Fruit fly (Drosophila melanogaster) whole organism, wandering third instar larva: Measurements from ENCODE around the gene CG15142.

Experiments
- Abd-B ChIP-seq: fragments of >200 bp; optimal IDR thresholded peaks from 2 replicates; lab custom pipeline; 2017; ENCODE audit warnings: missing biosample characterization, missing genetic modification characterization
- CG32264 ChIP-seq: fragments of 200-800 bp; sonication (Bioruptor generic); optimal IDR thresholded peaks from 2 replicates; lab custom pipeline; 2016; ENCODE audit warnings: missing biosample characterization, missing genetic modification characterization
- CrebA ChIP-seq: fragments of 200-800 bp; sonication (Bioruptor generic); optimal IDR thresholded peaks from 2 replicates; lab custom pipeline; 2016; ENCODE audit warnings: missing biosample characterization, mild to moderate bottlenecking, missing genetic modification characterization, borderline replicate concordance
- Dif ChIP-seq: fragments of 200-275, 200-300 bp; sonication (Bioruptor generic); optimal IDR thresholded peaks from 2 replicates; lab custom pipeline; 2018; ENCODE audit warnings: missing biosample characterization, missing genetic modification characterization; ENCODE audit not compliant: partially characterized antibody
- GATAd ChIP-seq: sonication (Bioruptor generic); optimal IDR thresholded peaks from 2 replicates; lab custom pipeline; 2016; ENCODE audit warnings: missing biosample characterization, missing genetic modification characterization
- HLH106 ChIP-seq: fragments of 200-800 bp; optimal IDR thresholded peaks from 3 replicates; lab custom pipeline; 2019; ENCODE audit warnings: missing biosample characterization, mild to moderate bottlenecking, missing genetic modification characterization, moderate library complexity
- Hnf4 ChIP-seq: fragments of 200-800 bp; sonication (Bioruptor generic); optimal IDR thresholded peaks from 2 replicates; lab custom pipeline; 2016; ENCODE audit warnings: missing biosample characterization, mild to moderate bottlenecking, missing genetic modification characterization
- Hr83 ChIP-seq: fragments of 200-300 bp; sonication (Bioruptor generic); optimal IDR thresholded peaks from 2 replicates; lab custom pipeline; 2016; ENCODE audit warnings: missing biosample characterization, mild to moderate bottlenecking, missing genetic modification characterization, moderate library complexity; ENCODE audit not compliant: poor library complexity, severe bottlenecking
- Myc ChIP-seq: fragments of >200 bp; optimal IDR thresholded peaks from 2 replicates; lab custom pipeline; 2017
- N ChIP-seq: fragments of >200 bp; optimal IDR thresholded peaks from 2 replicates; lab custom pipeline; 2018; ENCODE audit warnings: missing biosample characterization, missing external identifiers, missing genetic modification characterization
- OdsH ChIP-seq: fragments of 200-800 bp; sonication (Bioruptor generic); optimal IDR thresholded peaks from 2 replicates; lab custom pipeline; 2016; ENCODE audit warnings: missing biosample characterization, mild to moderate bottlenecking, missing genetic modification characterization
- Rel ChIP-seq, 2 experiments: fragments of 200-800 bp; sonication (Bioruptor generic) in 1 of 2; optimal IDR thresholded peaks; 2 replicates in 1 of 2; 3 replicates in 1 of 2; lab custom pipeline; 2016 to 2019; ENCODE audit warnings: mild to moderate bottlenecking in 2 of 2, missing biosample characterization in 2 of 2, missing genetic modification characterization in 2 of 2, moderate library complexity in 1 of 2
- Sp1 ChIP-seq: fragments of 200-800 bp; sonication (Bioruptor generic); optimal IDR thresholded peaks from 3 replicates; lab custom pipeline; 2019; ENCODE audit warnings: missing biosample characterization, mild to moderate bottlenecking, missing genetic modification characterization, moderate library complexity
- br ChIP-seq: fragments of 200-800 bp; sonication (Bioruptor generic); optimal IDR thresholded peaks from 2 replicates; lab custom pipeline; 2016; ENCODE audit warnings: missing biosample characterization, missing genetic modification characterization
- brk ChIP-seq: fragments of 200-800 bp; sonication (Bioruptor generic); optimal IDR thresholded peaks from 2 replicates; lab custom pipeline; 2016; ENCODE audit warnings: missing biosample characterization, mild to moderate bottlenecking, missing genetic modification characterization
- dl ChIP-seq, 2 experiments: fragments of 175-275, 200-275 bp in 1 of 2; fragments of 200-275 bp in 1 of 2; sonication (Bioruptor generic); optimal IDR thresholded peaks; lab custom pipeline; 2018; ENCODE audit warnings: mild to moderate bottlenecking in 2 of 2, missing biosample characterization in 2 of 2, missing genetic modification characterization in 2 of 2, moderate library complexity in 2 of 2; ENCODE audit not compliant: partially characterized antibody in 2 of 2, insufficient read depth in 1 of 2
- ey ChIP-seq: fragments of 200-800 bp; sonication (Bioruptor generic); optimal IDR thresholded peaks from 2 replicates; lab custom pipeline; 2016; ENCODE audit warnings: missing biosample characterization, missing genetic modification characterization
- foxo ChIP-seq, 2 experiments: fragments of 200-800 bp; sonication (Bioruptor generic); optimal IDR thresholded peaks; 2 replicates in 1 of 2; 3 replicates in 1 of 2; lab custom pipeline; 2016 to 2017; ENCODE audit warnings: missing biosample characterization in 2 of 2, missing genetic modification characterization in 2 of 2
- fru ChIP-seq: fragments of 200-800 bp; sonication (Bioruptor generic); optimal IDR thresholded peaks from 3 replicates; lab custom pipeline; 2016; ENCODE audit warnings: missing biosample characterization, mild to moderate bottlenecking, missing genetic modification characterization
- h ChIP-seq: fragments of 200-800 bp; sonication (Bioruptor generic); optimal IDR thresholded peaks from 3 replicates; lab custom pipeline; 2016; ENCODE audit warnings: missing biosample characterization, mild to moderate bottlenecking, missing genetic modification characterization
- psq ChIP-seq: fragments of 200-800 bp; sonication (Bioruptor generic); optimal IDR thresholded peaks from 3 replicates; lab custom pipeline; 2017; ENCODE audit warnings: missing biosample characterization, mild to moderate bottlenecking, missing genetic modification characterization, moderate library complexity
- rgr ChIP-seq: fragments of 200-800 bp; sonication (Bioruptor generic); optimal IDR thresholded peaks from 3 replicates; lab custom pipeline; 2016; ENCODE audit warnings: missing biosample characterization, mild to moderate bottlenecking, missing genetic modification characterization
- sage ChIP-seq: fragments of 200-800 bp; sonication (Bioruptor generic); optimal IDR thresholded peaks from 2 replicates; lab custom pipeline; 2016; ENCODE audit warnings: missing biosample characterization, mild to moderate bottlenecking, missing genetic modification characterization
- sv ChIP-seq: fragments of 200-800 bp; sonication (Bioruptor generic); optimal IDR thresholded peaks from 3 replicates; lab custom pipeline; 2016; ENCODE audit warnings: missing biosample characterization, missing genetic modification characterization
- usp ChIP-seq: fragments of >200 bp; optimal IDR thresholded peaks from 2 replicates; lab custom pipeline; 2017; ENCODE audit warnings: missing biosample characterization, missing genetic modification characterization
- woc ChIP-seq: sonication (Bioruptor generic); optimal IDR thresholded peaks from 2 replicates; lab custom pipeline; 2016; ENCODE audit warnings: missing biosample characterization, mild to moderate bottlenecking, missing genetic modification characterization

CG15142 gene

dm6 chr2L:17466950-17467349 lies 31.7 kb downstream of the CG15142 start:
- TF ChIP-seq br (GFP tag; lab: Kevin White, UChicago) (no peak), Sp1 (no peak), rgr (peak; percentile 1), fru (GFP tag; lab: Kevin White, UChicago) (peak; percentile 28), Dif (GFP tag; lab: Kevin White, UChicago) (no peak), brk (no peak), Myc (lab: Kevin White, UChicago) (no peak), Hr83 (GFP tag; lab: Kevin White, UChicago) (no peak), GATAd (GFP tag; lab: Kevin White, UChicago) (no peak), CG32264 (GFP tag; lab: Kevin White, UChicago) (no peak), Rel (GFP tag; optimal IDR thresholded peaks at IDR 0.05; lab: Kevin White, UChicago) (no peak), Rel (tag; optimal IDR thresholded peaks at IDR 0.05; lab: Kevin White, UChicago) (no peak), foxo (GFP tag; optimal IDR thresholded peaks at IDR 0.05; lab: Kevin White, UChicago) (peak in 1 of 2 experiments; percentile 28), Abd-B (GFP tag; lab: Kevin White, UChicago) (no peak), psq (no peak), HLH106 (no peak)

dm6 chr2L:17465915-17466677 lies 32.5 kb downstream of the CG15142 start:
- TF ChIP-seq sage (GFP tag; lab: Kevin White, UChicago) (no peak), sv (peak; percentile 66), h (GFP tag; lab: Kevin White, UChicago) (peak; percentile 46), psq (peak; percentile 19), HLH106 (peak; percentile 29), dl (GFP tag; optimal IDR thresholded peaks at IDR 0.05; lab: Kevin White, UChicago; ENCODE audit: insufficient read depth in 1 of 2, partially characterized antibody in 2 of 2) (no peak), br (GFP tag; lab: Kevin White, UChicago) (peak; percentile 3), fru (GFP tag; lab: Kevin White, UChicago) (peak; percentile 54), ey (GFP tag; lab: Kevin White, UChicago) (peak; percentile 57), Hnf4 (GFP tag; lab: Kevin White, UChicago) (peak; percentile 39), foxo (GFP tag; optimal IDR thresholded peaks at IDR 0.05; lab: Kevin White, UChicago) (peak in 1 of 2 experiments; percentile 53), woc (GFP tag; lab: Kevin White, UChicago) (peak; percentile 11), OdsH (GFP tag; lab: Kevin White, UChicago) (peak; percentile 47), CrebA (GFP tag; lab: Kevin White, UChicago) (no peak), N (no peak), rgr (peak; percentile 53)

dm6 chr2L:17457944-17458343 lies 40.7 kb downstream of the CG15142 start, which contains the start of gene CG18563:
Gene CG18563 (minus strand): TSS chr2L:17458044.
- no peak for TF ChIP-seq Sp1
- no peak for TF ChIP-seq br (GFP tag; lab: Kevin White, UChicago)
- no peak for TF ChIP-seq sage (GFP tag; lab: Kevin White, UChicago)
- no peak for TF ChIP-seq Dif (GFP tag; lab: Kevin White, UChicago)
- no peak for TF ChIP-seq CG32264 (GFP tag; lab: Kevin White, UChicago)
- no peak for TF ChIP-seq OdsH (GFP tag; lab: Kevin White, UChicago)

- TF ChIP-seq OdsH (GFP tag; lab: Kevin White, UChicago) (no peak), N (no peak), usp (no peak), Rel (GFP tag; optimal IDR thresholded peaks at IDR 0.05; lab: Kevin White, UChicago) (no peak), Rel (tag; optimal IDR thresholded peaks at IDR 0.05; lab: Kevin White, UChicago) (peak; percentile 89), h (GFP tag; lab: Kevin White, UChicago) (no peak), CrebA (GFP tag; lab: Kevin White, UChicago) (no peak), brk (no peak)
Observed at dm6 chr2L:17455823-17456222, 42.8 kb downstream of the CG15142 start, which contains the start of gene SPH93. Gene SPH93 (minus strand): TSS chr2L:17455923.

- TF ChIP-seq Rel (GFP tag; optimal IDR thresholded peaks at IDR 0.05; lab: Kevin White, UChicago), result no peak
- TF ChIP-seq Rel (tag; optimal IDR thresholded peaks at IDR 0.05; lab: Kevin White, UChicago), result no peak
- TF ChIP-seq br (GFP tag; lab: Kevin White, UChicago), result no peak
- TF ChIP-seq GATAd (GFP tag; lab: Kevin White, UChicago), result no peak
Observed at dm6 chr2L:17452624-17453023, 46.0 kb downstream of the CG15142 start, which contains the start of gene CG5050. Gene CG5050 (plus strand): TSS chr2L:17452924.
